Worm (Caenorhabditis elegans) whole organism, L2 larva: ENCODE measurements around the gene C10C6.7.
A peak's percentile ranks its signal among the peaks of the same experiment; 100 is the strongest.

Source experiments
- C34F6.9 ChIP-seq: fragments of 150-350 bp; optimal IDR thresholded peaks from 2 replicates; lab custom pipeline; 2014; ENCODE audit warnings: missing biosample characterization, missing genetic modification characterization
- F13H6.1 ChIP-seq: sonication (generic microtip); optimal IDR thresholded peaks from 2 replicates; lab custom pipeline; 2016; ENCODE audit warnings: missing genetic modification characterization, missing compliant biosample characterization
- R02D3.7 ChIP-seq: fragments of 150-350 bp; optimal IDR thresholded peaks from 2 replicates; lab custom pipeline; 2014; ENCODE audit warnings: missing biosample characterization, missing genetic modification characterization
- Y55F3AM.14 ChIP-seq: fragments of 200-800 bp; sonication (Bioruptor generic); optimal IDR thresholded peaks from 2 replicates; lab custom pipeline; 2018; ENCODE audit warnings: mild to moderate bottlenecking, missing genetic modification characterization, missing compliant biosample characterization
- alr-1 ChIP-seq: fragments of 150-350 bp; optimal IDR thresholded peaks from 2 replicates; lab custom pipeline; 2014; ENCODE audit warnings: missing biosample characterization, missing genetic modification characterization
- aly-2 ChIP-seq: fragments of 150-350 bp; optimal IDR thresholded peaks from 2 replicates; lab custom pipeline; 2014; ENCODE audit warnings: missing biosample characterization, missing genetic modification characterization
- ama-1 ChIP-seq: fragments of 150-350 bp; optimal IDR thresholded peaks from 2 replicates; lab custom pipeline; 2018; ENCODE audit warnings: inconsistent platforms
- ceh-16 ChIP-seq: fragments of 150-350 bp; optimal IDR thresholded peaks from 2 replicates; lab custom pipeline; 2014; ENCODE audit warnings: missing biosample characterization, missing genetic modification characterization
- crh-2 ChIP-seq: sonication (generic microtip); optimal IDR thresholded peaks from 2 replicates; lab custom pipeline; 2017; ENCODE audit warnings: missing biosample characterization, missing genetic modification characterization
- dmd-4 ChIP-seq: sonication (generic microtip); optimal IDR thresholded peaks from 2 replicates; lab custom pipeline; 2017; ENCODE audit warnings: missing biosample characterization, missing genetic modification characterization
- egl-27 ChIP-seq: sonication (generic microtip); optimal IDR thresholded peaks from 3 replicates; lab custom pipeline; 2017; ENCODE audit warnings: missing biosample characterization, missing genetic modification reagents, missing genetic modification characterization
- elt-3 ChIP-seq: sonication (generic microtip); optimal IDR thresholded peaks from 2 replicates; lab custom pipeline; 2017; ENCODE audit warnings: missing biosample characterization, missing genetic modification characterization
- fos-1 ChIP-seq: fragments of 150-350 bp; optimal IDR thresholded peaks from 2 replicates; lab custom pipeline; 2014; ENCODE audit warnings: missing biosample characterization, missing genetic modification characterization
- gmeb-1 ChIP-seq: fragments of 150-350 bp; optimal IDR thresholded peaks from 2 replicates; lab custom pipeline; 2014; ENCODE audit warnings: missing biosample characterization, missing genetic modification characterization
- lin-11 ChIP-seq: fragments of 150-350 bp; sonication (generic microtip); optimal IDR thresholded peaks from 2 replicates; lab custom pipeline; 2014; ENCODE audit warnings: missing biosample characterization, missing genetic modification characterization, inconsistent platforms, mixed read lengths
- lin-13 ChIP-seq: fragments of 150-350 bp; optimal IDR thresholded peaks from 2 replicates; lab custom pipeline; 2014; ENCODE audit warnings: missing biosample characterization, missing genetic modification reagents, missing genetic modification characterization
- lsy-2 ChIP-seq, 2 experiments: fragments of 150-350 bp in 1 of 2; sonication (generic microtip) in 1 of 2; optimal IDR thresholded peaks; 2 replicates each; lab custom pipeline; 2014 to 2017; ENCODE audit warnings: missing biosample characterization in 2 of 2, missing genetic modification characterization in 2 of 2
- mab-5 ChIP-seq: fragments of 150-350 bp; optimal IDR thresholded peaks from 2 replicates; lab custom pipeline; 2014; ENCODE audit warnings: missing biosample characterization, missing genetic modification characterization
- mbf-1 ChIP-seq: sonication (generic microtip); optimal IDR thresholded peaks from 2 replicates; lab custom pipeline; 2017; ENCODE audit warnings: missing biosample characterization, missing genetic modification characterization
- mdl-1 ChIP-seq, 2 experiments: fragments of 150-350 bp in 1 of 2; sonication (generic microtip) in 1 of 2; optimal IDR thresholded peaks; 2 replicates each; lab custom pipeline; 2017; ENCODE audit warnings: missing biosample characterization in 2 of 2, missing genetic modification characterization in 2 of 2
- nhr-11 ChIP-seq: fragments of 150-350 bp; optimal IDR thresholded peaks from 2 replicates; lab custom pipeline; 2014; ENCODE audit warnings: missing biosample characterization, missing genetic modification characterization
- nhr-129 ChIP-seq: fragments of 150-350 bp; optimal IDR thresholded peaks from 2 replicates; lab custom pipeline; 2014; ENCODE audit warnings: missing biosample characterization, missing genetic modification characterization
- nhr-21 ChIP-seq: fragments of 150-350 bp; optimal IDR thresholded peaks from 2 replicates; lab custom pipeline; 2014; ENCODE audit warnings: missing biosample characterization, missing genetic modification characterization
- nhr-23 ChIP-seq: fragments of 150-350 bp; optimal IDR thresholded peaks from 2 replicates; lab custom pipeline; 2014; ENCODE audit warnings: missing biosample characterization, missing genetic modification reagents, missing genetic modification characterization
- nhr-25 ChIP-seq: fragments of 150-350 bp; sonication (generic microtip); optimal IDR thresholded peaks from 3 replicates; lab custom pipeline; 2014; ENCODE audit warnings: missing biosample characterization, missing genetic modification characterization
- nhr-6 ChIP-seq: fragments of 150-350 bp; optimal IDR thresholded peaks from 2 replicates; lab custom pipeline; 2014; ENCODE audit warnings: missing biosample characterization, missing genetic modification characterization
- nhr-77 ChIP-seq: fragments of 150-350 bp; optimal IDR thresholded peaks from 2 replicates; lab custom pipeline; 2014; ENCODE audit warnings: missing biosample characterization, missing genetic modification characterization
- sem-4 ChIP-seq: fragments of 150-350 bp; optimal IDR thresholded peaks from 2 replicates; lab custom pipeline; 2014; ENCODE audit warnings: missing biosample characterization, missing genetic modification reagents, missing genetic modification characterization
- skn-1 ChIP-seq: sonication (generic microtip); optimal IDR thresholded peaks from 2 replicates; lab custom pipeline; 2017; ENCODE audit warnings: missing biosample characterization, missing genetic modification characterization
- sma-3 ChIP-seq: sonication (generic microtip); optimal IDR thresholded peaks from 2 replicates; lab custom pipeline; 2016; ENCODE audit warnings: missing genetic modification reagents, missing genetic modification characterization, missing compliant biosample characterization
- sma-9 ChIP-seq, 2 experiments: fragments of 150-350 bp in 1 of 2; sonication (generic microtip) in 1 of 2; optimal IDR thresholded peaks; 2 replicates each; lab custom pipeline; 2014 to 2016; ENCODE audit warnings: missing genetic modification characterization in 2 of 2, mild to moderate bottlenecking in 1 of 2, missing biosample characterization in 1 of 2, missing compliant biosample characterization in 1 of 2, missing genetic modification reagents in 1 of 2, moderate library complexity in 1 of 2
- snpc-4 ChIP-seq: fragments of 150-350 bp; optimal IDR thresholded peaks from 2 replicates; lab custom pipeline; 2014; ENCODE audit warnings: missing biosample characterization, missing genetic modification characterization
- unc-55 ChIP-seq: fragments of 150-350 bp; sonication (generic microtip); optimal IDR thresholded peaks from 3 replicates; lab custom pipeline; 2014; ENCODE audit warnings: missing biosample characterization, missing genetic modification reagents, missing genetic modification characterization
- zag-1 ChIP-seq: fragments of 150-350 bp; optimal IDR thresholded peaks from 2 replicates; lab custom pipeline; 2014; ENCODE audit warnings: missing biosample characterization, missing genetic modification characterization
- ztf-1 ChIP-seq: fragments of 200-800 bp; sonication (Bioruptor generic); conservative IDR thresholded peaks from 2 replicates; pipeline ENCODE4 v1.3.6; 2022; ENCODE audit warnings: missing genetic modification characterization, missing compliant biosample characterization
- ztf-4 ChIP-seq: fragments of 150-350 bp; optimal IDR thresholded peaks from 2 replicates; lab custom pipeline; 2014; ENCODE audit warnings: missing biosample characterization, missing genetic modification characterization

C10C6.7 gene

ce11 chrIV:11479095-11479494 lies 11.8 kb upstream of the C10C6.7 start, which contains the start of gene catp-8:
Gene catp-8 (minus strand): TSS chrIV:11479251.
- TF ChIP-seq ama-1 (lab: Kevin White, UChicago) = peak; percentile 57
- no peak for TF ChIP-seq nhr-25
- TF ChIP-seq ztf-4 (tag; lab: Kevin White, UChicago) = peak; percentile 8
- no peak for TF ChIP-seq F13H6.1 (tag; lab: Kevin White, UChicago)

- TF ChIP-seq skn-1 (tag; lab: Kevin White, UChicago) = no peak
These were observed 7.8 kb upstream of the C10C6.7 start for ce11 chrIV:11475080-11475479.

ce11 chrIV:11474067-11474466 lies 6.8 kb upstream of the C10C6.7 start:
- TF ChIP-seq lin-13 (GFP tag; lab: Kevin White, UChicago) (peak; percentile 71), nhr-129 (tag; lab: Kevin White, UChicago) (peak; percentile 79), gmeb-1 (peak; percentile 54), lsy-2 (tag; optimal IDR thresholded peaks at IDR 0.05; lab: Kevin White, UChicago) (peak; percentile 32 to 56), dmd-4 (no peak), nhr-23 (tag; lab: Kevin White, UChicago) (peak; percentile 12), snpc-4 (peak; percentile 40), skn-1 (tag; lab: Kevin White, UChicago) (no peak), ztf-4 (tag; lab: Kevin White, UChicago) (peak; percentile 68), ztf-1 (GFP tag; lab: Robert Waterston, UW) (no peak), zag-1 (peak; percentile 46), ceh-16 (tag; lab: Kevin White, UChicago) (peak; percentile 25), C34F6.9 (peak; percentile 70), fos-1 (tag; lab: Kevin White, UChicago) (peak; percentile 21), R02D3.7 (tag; lab: Kevin White, UChicago) (no peak), ama-1 (lab: Kevin White, UChicago) (peak; percentile 61), nhr-25 (peak; percentile 65), Y55F3AM.14 (GFP tag; lab: Kevin White, UChicago) (peak; percentile 77), egl-27 (tag; lab: Kevin White, UChicago) (peak; percentile 54), mbf-1 (tag; lab: Kevin White, UChicago) (no peak), sma-9 (GFP tag; optimal IDR thresholded peaks at IDR 0.05; lab: Kevin White, UChicago) (peak; percentile 86), sma-9 (tag; optimal IDR thresholded peaks at IDR 0.05; lab: Kevin White, UChicago) (no peak), alr-1 (tag; lab: Kevin White, UChicago) (no peak), F13H6.1 (tag; lab: Kevin White, UChicago) (peak; percentile 60), lin-11 (tag; lab: Kevin White, UChicago) (peak; percentile 38), crh-2 (peak; percentile 28), nhr-11 (peak; percentile 17), mab-5 (tag; lab: Kevin White, UChicago) (no peak), unc-55 (GFP tag; lab: Kevin White, UChicago) (peak; percentile 38), elt-3 (no peak), nhr-77 (peak; percentile 17), sma-3 (GFP tag; lab: Kevin White, UChicago) (peak; percentile 74), aly-2 (tag; lab: Kevin White, UChicago) (no peak), nhr-21 (peak; percentile 50)

ce11 chrIV:11472023-11472422 lies 4.7 kb upstream of the C10C6.7 start:
- TF ChIP-seq lin-13 (GFP tag; lab: Kevin White, UChicago) (no peak), Y55F3AM.14 (GFP tag; lab: Kevin White, UChicago) (no peak), C34F6.9 (no peak), nhr-6 (tag; lab: Kevin White, UChicago) (no peak), ceh-16 (tag; lab: Kevin White, UChicago) (no peak), aly-2 (tag; lab: Kevin White, UChicago) (no peak), mdl-1 (tag; optimal IDR thresholded peaks at IDR 0.05; lab: Kevin White, UChicago) (no peak), lsy-2 (tag; optimal IDR thresholded peaks at IDR 0.05; lab: Kevin White, UChicago) (no peak), F13H6.1 (tag; lab: Kevin White, UChicago) (no peak), dmd-4 (no peak), sem-4 (no peak)
